Fruit fly (Drosophila melanogaster): Measurements from ENCODE around the gene CG16863.

DNA sequence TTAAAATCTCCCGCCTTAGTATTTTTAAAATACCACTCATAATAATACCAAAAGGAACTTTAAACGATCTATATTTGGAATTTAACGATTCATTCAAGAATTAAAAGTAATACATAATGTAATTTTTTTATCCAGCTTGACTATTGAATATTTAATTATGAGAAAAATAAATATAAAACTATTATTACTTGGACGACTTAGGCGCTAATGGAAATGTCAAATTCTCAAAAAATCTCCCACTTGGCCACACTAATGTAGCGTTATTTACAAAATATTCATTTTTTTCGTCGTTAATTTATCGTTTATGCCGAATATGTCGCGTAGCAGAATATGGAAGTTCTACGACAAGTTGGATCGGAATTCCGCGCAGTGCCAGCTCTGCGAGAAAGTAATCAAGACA, at the start of gene CG16863:
- TF ChIP-seq fru (GFP tag; optimal IDR thresholded peaks at IDR 0.05) = no peak
- no peak for TF ChIP-seq psq (GFP tag; optimal IDR thresholded peaks at IDR 0.05)
- TF ChIP-seq ey (GFP tag; optimal IDR thresholded peaks at IDR 0.05) = no peak
- no peak for TF ChIP-seq Hr78 (GFP tag; optimal IDR thresholded peaks at IDR 0.05)
- no peak for TF ChIP-seq woc (GFP tag; optimal IDR thresholded peaks at IDR 0.05)
- TF ChIP-seq CrebA (GFP tag; optimal IDR thresholded peaks at IDR 0.05; ENCODE audit: borderline replicate concordance) = no peak
